Fruit fly (Drosophila melanogaster) whole organism, embryonic: ENCODE results near the gene JIL-1.

Experiments
- BEAF-32 ChIP-seq: fragments of 200-800 bp; sonication (Bioruptor generic); optimal IDR thresholded peaks from 3 replicates; lab custom pipeline; 2017; ENCODE audit warnings: missing biosample characterization, missing genetic modification characterization, mild to moderate bottlenecking, moderate library complexity, missing genetic modification reagents
- CG10565 ChIP-seq: fragments of 200-800 bp; sonication (Bioruptor generic); optimal IDR thresholded peaks from 3 replicates; lab custom pipeline; 2016; ENCODE audit warnings: missing biosample characterization, mild to moderate bottlenecking, missing genetic modification characterization
- CG12299 ChIP-seq: fragments of 200-800 bp; sonication (Bioruptor generic); optimal IDR thresholded peaks from 2 replicates; lab custom pipeline; 2018; ENCODE audit warnings: missing biosample characterization, mild to moderate bottlenecking, missing genetic modification characterization
- CG12942 ChIP-seq: fragments of 200-800 bp; sonication (Bioruptor generic); optimal IDR thresholded peaks from 3 replicates; lab custom pipeline; 2016; ENCODE audit warnings: missing biosample characterization, missing genetic modification characterization
- CG13287 ChIP-seq: fragments of 200-800 bp; sonication (Bioruptor generic); IDR thresholded peaks from 2 replicates; pipeline ENCODE4 v1.3.6; 2022; ENCODE audit warnings: missing biosample characterization, missing genetic modification characterization; ENCODE audit not compliant: partially characterized antibody
- CG13424 ChIP-seq: fragments of 200-800 bp; sonication (Bioruptor generic); optimal IDR thresholded peaks from 2 replicates; lab custom pipeline; 2019; ENCODE audit warnings: missing biosample characterization, mild to moderate bottlenecking, missing genetic modification characterization, moderate library complexity
- CG1792 ChIP-seq: fragments of 200-800 bp; sonication (Bioruptor generic); optimal IDR thresholded peaks from 2 replicates; lab custom pipeline; 2016; ENCODE audit warnings: missing biosample characterization, missing genetic modification characterization
- CG1832 ChIP-seq: fragments of 200-800 bp; sonication (Bioruptor generic); optimal IDR thresholded peaks from 2 replicates; lab custom pipeline; 2017; ENCODE audit warnings: missing biosample characterization, mild to moderate bottlenecking, missing genetic modification characterization, inconsistent platforms
- CG3281 ChIP-seq: fragments of 200-800 bp; sonication (Bioruptor generic); optimal IDR thresholded peaks from 3 replicates; lab custom pipeline; 2017; ENCODE audit warnings: missing biosample characterization, mild to moderate bottlenecking, missing genetic modification characterization
- CG33213 ChIP-seq: fragments of 200-800 bp; sonication (Bioruptor generic); optimal IDR thresholded peaks from 3 replicates; lab custom pipeline; 2016; ENCODE audit warnings: missing biosample characterization, missing genetic modification characterization
- CG42726 ChIP-seq: fragments of 200-800 bp; sonication (Bioruptor generic); IDR thresholded peaks from 2 replicates; pipeline ENCODE4 v1.3.6; 2022; ENCODE audit warnings: missing biosample characterization, missing genetic modification characterization; ENCODE audit not compliant: partially characterized antibody
- CG4328 ChIP-seq: fragments of 200-800 bp; sonication (Bioruptor generic); optimal IDR thresholded peaks from 3 replicates; lab custom pipeline; 2017; ENCODE audit warnings: missing biosample characterization, missing genetic modification reagents, missing genetic modification characterization
- CG7357 ChIP-seq: fragments of 200-800 bp; sonication (Bioruptor generic); IDR thresholded peaks from 3 replicates; pipeline ENCODE4 v1.3.6; 2022; ENCODE audit warnings: missing biosample characterization, missing genetic modification characterization
- CG7556 ChIP-seq: fragments of 200-800 bp; sonication (Bioruptor generic); optimal IDR thresholded peaks from 2 replicates; lab custom pipeline; 2017; ENCODE audit warnings: missing biosample characterization, mild to moderate bottlenecking, missing genetic modification characterization
- CG8281 ChIP-seq: fragments of 200-800 bp; sonication (Bioruptor generic); optimal IDR thresholded peaks from 2 replicates; lab custom pipeline; 2018; ENCODE audit warnings: missing biosample characterization, mild to moderate bottlenecking, missing genetic modification characterization, moderate library complexity
- CG8944 ChIP-seq: fragments of 200-800 bp; sonication (Bioruptor generic); optimal IDR thresholded peaks from 3 replicates; lab custom pipeline; 2016; ENCODE audit warnings: missing biosample characterization, missing genetic modification characterization
- Chrac-16 ChIP-seq: fragments of 200-800 bp; sonication (Bioruptor generic); optimal IDR thresholded peaks from 3 replicates; lab custom pipeline; 2016; ENCODE audit warnings: missing biosample characterization, missing genetic modification characterization
- Fer3 ChIP-seq: fragments of 200-800 bp; sonication (Bioruptor generic); optimal IDR thresholded peaks from 2 replicates; lab custom pipeline; 2018; ENCODE audit warnings: missing biosample characterization, mild to moderate bottlenecking, missing genetic modification characterization, moderate library complexity
- Gug ChIP-seq: fragments of 200-800 bp; sonication (Bioruptor generic); IDR thresholded peaks from 4 replicates; pipeline ENCODE4 v1.3.6; 2022; ENCODE audit warnings: missing biosample characterization, missing genetic modification characterization
- H2.0 ChIP-seq: fragments of 200-800 bp; sonication (Bioruptor generic); IDR thresholded peaks from 2 replicates; pipeline ENCODE4 v1.3.6; 2022; ENCODE audit warnings: missing biosample characterization, missing genetic modification characterization
- HmgZ ChIP-seq: fragments of 200-800 bp; sonication (Bioruptor generic); optimal IDR thresholded peaks from 2 replicates; lab custom pipeline; 2018; ENCODE audit warnings: missing biosample characterization, mild to moderate bottlenecking, missing genetic modification characterization
- Hr51 ChIP-seq, 2 experiments: fragments of 200-800 bp; sonication (Bioruptor generic); optimal IDR thresholded peaks; 2 replicates in 1 of 2; 3 replicates in 1 of 2; lab custom pipeline; 2016 to 2018; ENCODE audit warnings: missing biosample characterization in 2 of 2, missing genetic modification characterization in 2 of 2, mild to moderate bottlenecking in 1 of 2, moderate library complexity in 1 of 2
- NC2α ChIP-seq: fragments of 200-800 bp; sonication (Bioruptor generic); optimal IDR thresholded peaks from 2 replicates; lab custom pipeline; 2016; ENCODE audit warnings: missing biosample characterization, missing genetic modification characterization
- NK7.1 ChIP-seq: fragments of 200-800 bp; sonication (Bioruptor generic); optimal IDR thresholded peaks from 3 replicates; lab custom pipeline; 2016; ENCODE audit warnings: missing biosample characterization, missing genetic modification characterization
- TFAM ChIP-seq: fragments of 200-800 bp; sonication (Bioruptor generic); optimal IDR thresholded peaks from 2 replicates; lab custom pipeline; 2017; ENCODE audit warnings: missing biosample characterization, missing genetic modification characterization, inconsistent platforms
- Taf1 ChIP-seq: fragments of 200-800 bp; sonication (Bioruptor generic); IDR thresholded peaks from 2 replicates; pipeline ENCODE4 v1.3.6; 2022; ENCODE audit warnings: missing biosample characterization, missing genetic modification characterization
- Vsx1 ChIP-seq: fragments of 200-800 bp; sonication (Bioruptor generic); optimal IDR thresholded peaks from 2 replicates; lab custom pipeline; 2017; ENCODE audit warnings: missing biosample characterization, mild to moderate bottlenecking, missing genetic modification characterization, missing genetic modification reagents
- al ChIP-seq: fragments of 200-800 bp; sonication (Bioruptor generic); IDR thresholded peaks from 2 replicates; pipeline ENCODE4 v1.3.6; 2022; ENCODE audit warnings: missing biosample characterization, missing genetic modification characterization
- aop ChIP-seq: fragments of 200-800 bp; sonication (Bioruptor generic); IDR thresholded peaks from 2 replicates; pipeline ENCODE4 v1.3.6; 2022; ENCODE audit warnings: missing biosample characterization, missing genetic modification characterization
- chinmo ChIP-seq: fragments of 200-800 bp; sonication (Bioruptor generic); IDR thresholded peaks from 4 replicates; pipeline ENCODE4 v1.3.6; 2022; ENCODE audit warnings: missing biosample characterization, missing genetic modification characterization; ENCODE audit not compliant: partially characterized antibody
- chn ChIP-seq: fragments of 200-800 bp; sonication (Bioruptor generic); optimal IDR thresholded peaks from 2 replicates; lab custom pipeline; 2016; ENCODE audit warnings: missing biosample characterization, missing genetic modification characterization
- emc ChIP-seq: fragments of 200-800 bp; sonication (Bioruptor generic); optimal IDR thresholded peaks from 2 replicates; lab custom pipeline; 2016; ENCODE audit warnings: missing biosample characterization, missing genetic modification characterization
- gfzf ChIP-seq: fragments of 200-800 bp; sonication (Bioruptor generic); optimal IDR thresholded peaks from 2 replicates; lab custom pipeline; 2016; ENCODE audit warnings: missing biosample characterization, mild to moderate bottlenecking, missing genetic modification characterization, moderate library complexity
- hbn ChIP-seq: fragments of 200-800 bp; sonication (Bioruptor generic); IDR thresholded peaks from 2 replicates; pipeline ENCODE4 v1.3.6; 2022; ENCODE audit warnings: missing biosample characterization, missing genetic modification characterization; ENCODE audit not compliant: partially characterized antibody
- luna ChIP-seq: fragments of 200-800 bp; sonication (Bioruptor generic); optimal IDR thresholded peaks from 2 replicates; lab custom pipeline; 2016; ENCODE audit warnings: missing biosample characterization, missing genetic modification characterization
- mam ChIP-seq: fragments of 200-800 bp; sonication (Bioruptor generic); optimal IDR thresholded peaks from 3 replicates; lab custom pipeline; 2016; ENCODE audit warnings: missing biosample characterization, missing genetic modification characterization
- otp ChIP-seq: fragments of 200-800 bp; sonication (Bioruptor generic); IDR thresholded peaks from 3 replicates; pipeline ENCODE4, ENCODE4 v1.3.6; 2022; ENCODE audit warnings: missing biosample characterization, missing genetic modification characterization
- pho ChIP-seq: fragments of 200-800 bp; sonication (Bioruptor generic); optimal IDR thresholded peaks from 2 replicates; lab custom pipeline; 2016; ENCODE audit warnings: missing biosample characterization, missing genetic modification characterization
- pum ChIP-seq: fragments of 200-800 bp; sonication (Bioruptor generic); optimal IDR thresholded peaks from 2 replicates; lab custom pipeline; 2016; ENCODE audit warnings: missing biosample characterization, missing genetic modification characterization
- sim ChIP-seq: fragments of 200-800 bp; sonication (Bioruptor generic); IDR thresholded peaks from 2 replicates; pipeline ENCODE4 v1.3.6; 2022; ENCODE audit warnings: missing biosample characterization, missing genetic modification characterization
- tap ChIP-seq: fragments of 200-800 bp; optimal IDR thresholded peaks from 3 replicates; lab custom pipeline; 2019; ENCODE audit warnings: missing biosample characterization, mild to moderate bottlenecking, missing genetic modification characterization, moderate library complexity
- tup ChIP-seq: fragments of 200-800 bp; sonication (Bioruptor generic); optimal IDR thresholded peaks from 2 replicates; lab custom pipeline; 2016; ENCODE audit warnings: missing biosample characterization, mild to moderate bottlenecking, missing genetic modification characterization, moderate library complexity
- zen ChIP-seq: fragments of 200-800 bp; sonication (Bioruptor generic); optimal IDR thresholded peaks from 3 replicates; lab custom pipeline; 2018; ENCODE audit warnings: missing biosample characterization, mild to moderate bottlenecking, missing genetic modification characterization, moderate library complexity
- zfh2 ChIP-seq: fragments of 200-800 bp; sonication (Bioruptor generic); optimal IDR thresholded peaks from 2 replicates; lab custom pipeline; 2016; ENCODE audit warnings: missing biosample characterization, missing genetic modification characterization

The JIL-1 gene

DNA sequence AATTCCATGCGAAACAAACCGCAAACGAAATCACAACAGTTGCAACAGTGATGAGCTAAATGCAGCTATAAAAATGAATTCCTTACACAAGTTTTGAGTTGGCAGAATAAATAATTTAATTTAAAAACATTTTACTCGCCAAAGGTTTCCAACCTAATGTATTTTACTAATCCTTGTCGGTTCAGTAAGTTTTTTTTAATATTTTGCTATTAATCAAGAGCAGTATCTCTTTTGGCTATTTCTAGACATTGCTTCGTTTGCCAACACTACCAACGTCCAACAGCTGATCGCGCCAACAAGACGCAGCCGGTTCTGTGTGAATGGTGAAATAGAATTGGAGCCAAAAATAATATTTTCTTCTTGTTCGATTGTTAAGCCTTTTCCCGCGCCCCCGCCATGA lies 28.3 kb downstream of the JIL-1 start, which contains the start of the genes CG32075, CG45101 and SuUR (continued):
- TF ChIP-seq Fer3: peak; percentile 74
- peak; percentile 84 for TF ChIP-seq Gug (GFP tag; lab: Robert Waterston, UW)
- peak; percentile 61 for TF ChIP-seq CG12299 (tag; lab: Kevin White, UChicago)
- peak; percentile 64; the same call in 1 of the 3 replicates for TF ChIP-seq CG7357 (GFP tag; lab: Robert Waterston, UW)
- TF ChIP-seq CG3281 (GFP tag; lab: Kevin White, UChicago): peak; percentile 72
- TF ChIP-seq CG1792 (GFP tag; lab: Kevin White, UChicago): peak; percentile 69
- TF ChIP-seq gfzf: peak; percentile 5
- TF ChIP-seq BEAF-32 (GFP tag; lab: Kevin White, UChicago): peak; percentile 39
- TF ChIP-seq tup (GFP tag; lab: Kevin White, UChicago): peak; percentile 75
- peak; percentile 93 for TF ChIP-seq Chrac-16 (GFP tag; lab: Kevin White, UChicago)
- TF ChIP-seq NK7.1 (GFP tag; lab: Kevin White, UChicago): peak; percentile 70
- peak; percentile 91 for TF ChIP-seq CG33213 (GFP tag; lab: Kevin White, UChicago)
- TF ChIP-seq hbn (GFP tag; lab: Robert Waterston, UW): no peak
- peak; percentile 74 for TF ChIP-seq CG4328 (GFP tag; lab: Kevin White, UChicago)
- peak; percentile 38 for TF ChIP-seq CG8281
- no peak for TF ChIP-seq TFAM (GFP tag; lab: Kevin White, UChicago)
- no peak for TF ChIP-seq CG42726 (GFP tag; lab: Robert Waterston, UW)
- TF ChIP-seq CG7556 (GFP tag; lab: Kevin White, UChicago): peak; percentile 78
- peak; percentile 88 for TF ChIP-seq al (GFP tag; lab: Robert Waterston, UW)
- TF ChIP-seq CG13424: peak; percentile 90
- TF ChIP-seq aop (GFP tag; lab: Robert Waterston, UW): no peak; the same call in 1 of the 2 replicates
- TF ChIP-seq HmgZ (tag; lab: Kevin White, UChicago): peak; percentile 92
- peak; percentile 90 for TF ChIP-seq H2.0 (GFP tag; lab: Robert Waterston, UW)
- peak; percentile 92 for TF ChIP-seq mam (GFP tag; lab: Kevin White, UChicago)
- peak; percentile 92 for TF ChIP-seq chn (GFP tag; lab: Kevin White, UChicago)
- no peak for TF ChIP-seq CG1832
- TF ChIP-seq CG13287: peak; percentile 49
- peak; percentile 10 for TF ChIP-seq emc (GFP tag; lab: Kevin White, UChicago)
- peak; percentile 87 for TF ChIP-seq pum (GFP tag; lab: Kevin White, UChicago)
- TF ChIP-seq chinmo (GFP tag; lab: Robert Waterston, UW): no peak
- peak; percentile 70 for TF ChIP-seq NC2α (GFP tag; lab: Kevin White, UChicago)
- peak; percentile 67 for TF ChIP-seq Taf1 (GFP tag; lab: Robert Waterston, UW)
- TF ChIP-seq Hr51 (GFP tag; optimal IDR thresholded peaks at IDR 0.05; lab: Kevin White, UChicago): peak; percentile 83 to 93
- peak; percentile 93 for TF ChIP-seq pho (GFP tag; lab: Kevin White, UChicago)
- TF ChIP-seq otp (GFP tag; lab: Robert Waterston, UW): peak; percentile 78; the same call in 2 of the 3 replicates
- TF ChIP-seq zfh2 (GFP tag; lab: Kevin White, UChicago): peak; percentile 94
- peak; percentile 94 for TF ChIP-seq CG12942
- TF ChIP-seq CG8944 (GFP tag; lab: Kevin White, UChicago): peak; percentile 84
- no peak for TF ChIP-seq CG10565 (GFP tag; lab: Kevin White, UChicago)
- TF ChIP-seq luna (GFP tag; lab: Kevin White, UChicago): peak; percentile 88
- TF ChIP-seq sim (GFP tag; lab: Robert Waterston, UW): no peak
- TF ChIP-seq zen (tag; lab: Kevin White, UChicago): peak; percentile 83
- TF ChIP-seq Vsx1 (GFP tag; lab: Kevin White, UChicago): peak; percentile 59
- peak; percentile 61 for TF ChIP-seq tap (tag; lab: Kevin White, UChicago)
